Worm (Caenorhabditis elegans) whole organism, L2 larva: ENCODE measurements around the gene ZC239.4.

Source experiments
- R02D3.7 ChIP-seq: fragments of 150-350 bp; optimal IDR thresholded peaks from 2 replicates; lab custom pipeline; 2014; ENCODE audit warnings: missing biosample characterization, missing genetic modification characterization
- elt-3 ChIP-seq: sonication (generic microtip); optimal IDR thresholded peaks from 2 replicates; lab custom pipeline; 2017; ENCODE audit warnings: missing biosample characterization, missing genetic modification characterization
- nhr-10 ChIP-seq: sonication (generic microtip); optimal IDR thresholded peaks from 2 replicates; lab custom pipeline; 2017; ENCODE audit warnings: missing biosample characterization, missing genetic modification characterization
- nhr-12 ChIP-seq: fragments of 150-350 bp; optimal IDR thresholded peaks from 2 replicates; lab custom pipeline; 2014; ENCODE audit warnings: missing biosample characterization, missing genetic modification characterization
- nhr-6 ChIP-seq: fragments of 150-350 bp; optimal IDR thresholded peaks from 2 replicates; lab custom pipeline; 2014; ENCODE audit warnings: missing biosample characterization, missing genetic modification characterization
- snpc-4 ChIP-seq: fragments of 150-350 bp; optimal IDR thresholded peaks from 2 replicates; lab custom pipeline; 2014; ENCODE audit warnings: missing biosample characterization, missing genetic modification characterization
- zag-1 ChIP-seq: fragments of 150-350 bp; optimal IDR thresholded peaks from 2 replicates; lab custom pipeline; 2014; ENCODE audit warnings: missing biosample characterization, missing genetic modification characterization
- ztf-11 ChIP-seq: sonication (generic microtip); optimal IDR thresholded peaks from 2 replicates; lab custom pipeline; 2017; ENCODE audit warnings: missing biosample characterization, missing genetic modification characterization
- ztf-4 ChIP-seq: fragments of 150-350 bp; optimal IDR thresholded peaks from 2 replicates; lab custom pipeline; 2014; ENCODE audit warnings: missing biosample characterization, missing genetic modification characterization

DNA sequence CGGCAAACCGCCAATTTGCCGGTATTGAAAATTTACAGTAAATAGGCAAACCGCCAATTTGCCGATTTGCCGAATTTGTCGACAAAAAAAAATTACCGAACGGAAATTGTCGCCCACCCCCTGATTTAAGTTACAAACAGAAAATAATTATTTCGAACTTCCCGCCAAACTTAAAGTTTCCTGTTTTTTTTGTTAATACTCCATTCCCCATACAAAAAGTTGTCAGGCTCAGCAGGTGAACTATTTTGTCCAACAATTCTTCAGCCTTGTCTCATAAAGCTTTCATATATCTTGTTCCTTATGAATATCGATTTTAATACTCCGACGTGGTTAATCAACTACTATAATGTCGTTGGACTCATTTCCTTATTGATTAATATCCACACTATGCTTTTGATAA is 10.6 kb upstream of the ZC239.4 start, which contains the start of gene sri-50:
- TF ChIP-seq ztf-4 (tag; lab: Kevin White, UChicago) (no peak), nhr-10 (tag; lab: Kevin White, UChicago) (no peak), ztf-11 (no peak), elt-3 (tag; lab: Kevin White, UChicago) (no peak), snpc-4 (tag; lab: Kevin White, UChicago) (no peak), R02D3.7 (tag; lab: Kevin White, UChicago) (no peak), zag-1 (tag; lab: Kevin White, UChicago) (no peak), nhr-6 (no peak), nhr-12 (tag; lab: Kevin White, UChicago) (no peak)
